Fruit fly (Drosophila melanogaster): ENCODE data around the gene CG33169.
A peak's percentile ranks its signal among the peaks of the same experiment; 100 is the strongest.

Gene CG33169

dm6 chr3L:22863367-22864078 lies at the start of gene CG33169 (continued):
- TF ChIP-seq CG4854 (GFP tag; optimal IDR thresholded peaks at IDR 0.05) = peak; percentile 85
- peak; percentile 67 for TF ChIP-seq peb (GFP tag; IDR thresholded peaks at IDR 0.05)
- peak; percentile 46 for TF ChIP-seq en (GFP tag; optimal IDR thresholded peaks at IDR 0.05)
- TF ChIP-seq HHEX (GFP tag; optimal IDR thresholded peaks at IDR 0.05) = peak; percentile 78
- no peak for TF ChIP-seq gem (tag; optimal IDR thresholded peaks at IDR 0.05)
- TF ChIP-seq Ets65A (GFP tag) = peak; percentile 100
- peak; percentile 84 for TF ChIP-seq Meics (GFP tag; optimal IDR thresholded peaks at IDR 0.05)
- TF ChIP-seq Stat92E (GFP tag; optimal IDR thresholded peaks at IDR 0.05) = no peak
- peak; percentile 90 for TF ChIP-seq NfI (GFP tag; optimal IDR thresholded peaks at IDR 0.05)
- no peak for TF ChIP-seq Tbp (GFP tag; optimal IDR thresholded peaks at IDR 0.05)
- peak in 1 of 3 experiments; percentile 17 for TF ChIP-seq lola (GFP tag; optimal IDR thresholded peaks at IDR 0.05)
- peak; percentile 81 for TF ChIP-seq Rx (GFP tag; IDR thresholded peaks at IDR 0.05)
- TF ChIP-seq CG3838 (GFP tag; optimal IDR thresholded peaks at IDR 0.05) = peak; percentile 85
- TF ChIP-seq CG2116 (GFP tag; optimal IDR thresholded peaks at IDR 0.05) = peak; percentile 70
- TF ChIP-seq CG10209 (GFP tag; optimal IDR thresholded peaks at IDR 0.05) = peak; percentile 87
- peak; percentile 85 for TF ChIP-seq ind (GFP tag; optimal IDR thresholded peaks at IDR 0.05)
- peak; percentile 94 for TF ChIP-seq Lhr (GFP tag; optimal IDR thresholded peaks at IDR 0.05)
- peak; percentile 81 for TF ChIP-seq Bgb (GFP tag; IDR thresholded peaks at IDR 0.05; ENCODE audit: partially characterized antibody)
- TF ChIP-seq sens (GFP tag) = peak; percentile 84
- TF ChIP-seq MBD-R2 (GFP tag; IDR thresholded peaks at IDR 0.05) = peak; percentile 98
- peak; percentile 90 for TF ChIP-seq CG8290 (GFP tag; optimal IDR thresholded peaks at IDR 0.05)
- TF ChIP-seq CG8290 (tag; optimal IDR thresholded peaks at IDR 0.05) = peak; percentile 33 to 97
- peak; percentile 98 for TF ChIP-seq CG2199 (GFP tag; IDR thresholded peaks at IDR 0.05)
- TF ChIP-seq ac (GFP tag; optimal IDR thresholded peaks at IDR 0.05) = no peak
- TF ChIP-seq zf30C (GFP tag; optimal IDR thresholded peaks at IDR 0.05) = peak; percentile 40
- TF ChIP-seq CG11398 (GFP tag; optimal IDR thresholded peaks at IDR 0.05) = peak; percentile 85
- peak; percentile 96 for TF ChIP-seq CG10543 (GFP tag; optimal IDR thresholded peaks at IDR 0.05)
- peak; percentile 56; the same call in 1 of the 2 replicates for TF ChIP-seq CG10321 (GFP tag; IDR thresholded peaks at IDR 0.05)
- TF ChIP-seq CrebB (tag; optimal IDR thresholded peaks at IDR 0.05) = peak; percentile 82
- peak; percentile 78 for TF ChIP-seq klu (GFP tag; IDR thresholded peaks at IDR 0.05)
- TF ChIP-seq Ravus (GFP tag; IDR thresholded peaks at IDR 0.05) = no peak
- TF ChIP-seq CG17385 (GFP tag; optimal IDR thresholded peaks at IDR 0.05) = peak; percentile 100
- peak; percentile 51 for TF ChIP-seq gfzf (GFP tag; optimal IDR thresholded peaks at IDR 0.05)
- peak; percentile 91 for TF ChIP-seq vvl (GFP tag; IDR thresholded peaks at IDR 0.05)
- TF ChIP-seq CG32532 (GFP tag; IDR thresholded peaks at IDR 0.05) = peak; percentile 88
- peak; percentile 47 for TF ChIP-seq Oli (tag; optimal IDR thresholded peaks at IDR 0.05)
- TF ChIP-seq Fer1 (GFP tag; optimal IDR thresholded peaks at IDR 0.05) = no peak
- peak; percentile 94 for TF ChIP-seq mirr (GFP tag; optimal IDR thresholded peaks at IDR 0.05)
- peak; percentile 87 for TF ChIP-seq tx (GFP tag; optimal IDR thresholded peaks at IDR 0.05)
- peak; percentile 83 for TF ChIP-seq pum (GFP tag; optimal IDR thresholded peaks at IDR 0.05)
- peak; percentile 97 for TF ChIP-seq ftz-f1 (GFP tag; optimal IDR thresholded peaks at IDR 0.05)
- TF ChIP-seq CG33213 (GFP tag; optimal IDR thresholded peaks at IDR 0.05) = peak; percentile 96
- TF ChIP-seq B-H2 (GFP tag; optimal IDR thresholded peaks at IDR 0.05) = peak; percentile 95
- TF ChIP-seq CG7357 (GFP tag; IDR thresholded peaks at IDR 0.05) = 0 out of 3 replicates have a peak, but pooled peaks have one; percentile 55
